Fruit fly (Drosophila melanogaster) S2 (cell line): Measurements from ENCODE around the gene CG7627.

ENCODE experiments used
- CG8478 ChIP-seq: fragments of >200 bp; optimal IDR thresholded peaks from 2 replicates; lab custom pipeline; 2018
- CTCF ChIP-seq, 2 experiments: fragments of >200 bp; optimal IDR thresholded peaks; 2 replicates each; lab custom pipeline; 2018

Gene CG7627

dm6 chr2L:8362273-8362954 is at the start of gene CG7627:
Gene CG7627 (minus strand): TSS chr2L:8362469.
- TF ChIP-seq CTCF (optimal IDR thresholded peaks at IDR 0.05; lab: Kevin White, UChicago) (no peak), CG8478 (lab: Kevin White, UChicago) (no peak)

dm6 chr2L:8411530-8411929 is 49.3 kb upstream of the CG7627 start, which contains the start of gene Naglu:
Gene Naglu (minus strand): TSS chr2L:8411868.
- TF ChIP-seq CTCF (optimal IDR thresholded peaks at IDR 0.05; lab: Kevin White, UChicago) = no peak
- no peak for TF ChIP-seq CG8478 (lab: Kevin White, UChicago)

dm6 chr2L:8403286-8404270 is 41.3 kb upstream of the CG7627 start, which contains the start of gene emb:
Gene emb (plus strand): TSS chr2L:8403573.
- TF ChIP-seq CG8478 (lab: Kevin White, UChicago) (no peak), CTCF (optimal IDR thresholded peaks at IDR 0.05; lab: Kevin White, UChicago) (peak; percentile 8 to 46)

- TF ChIP-seq CTCF (optimal IDR thresholded peaks at IDR 0.05; lab: Kevin White, UChicago) = no peak
- TF ChIP-seq CG8478 (lab: Kevin White, UChicago) = no peak
These were observed 40.6 kb upstream of the CG7627 start, which contains the start of gene fy for dm6 chr2L:8402928-8403285. Gene fy (minus strand): TSS chr2L:8403280.

dm6 chr2L:8399863-8400598 is 37.8 kb upstream of the CG7627 start, which contains the start of gene CG31898:
Gene CG31898 (plus strand): TSS chr2L:8400421.
- TF ChIP-seq CG8478 (lab: Kevin White, UChicago) = no peak
- no peak for TF ChIP-seq CTCF (optimal IDR thresholded peaks at IDR 0.05; lab: Kevin White, UChicago)

dm6 chr2L:8398721-8399120 is 36.5 kb upstream of the CG7627 start, which contains the start of gene CG13386:
Gene CG13386 (plus strand): TSS chr2L:8399021.
- TF ChIP-seq CG8478 (lab: Kevin White, UChicago) (no peak), CTCF (optimal IDR thresholded peaks at IDR 0.05; lab: Kevin White, UChicago) (no peak)

dm6 chr2L:8395996-8396699 is 33.9 kb upstream of the CG7627 start, which contains the start of the genes Peritrophin-15a and CG13385:
Gene Peritrophin-15a (minus strand): TSS chr2L:8396096.
Gene CG13385 (plus strand): TSS chr2L:8396649.
- TF ChIP-seq CTCF (optimal IDR thresholded peaks at IDR 0.05; lab: Kevin White, UChicago) (no peak), CG8478 (lab: Kevin White, UChicago) (no peak)

dm6 chr2L:8394840-8395239 is 32.6 kb upstream of the CG7627 start, which contains the start of gene Peritrophin-15b:
Gene Peritrophin-15b (minus strand): TSS chr2L:8394940.
- TF ChIP-seq CG8478 (lab: Kevin White, UChicago) (no peak), CTCF (optimal IDR thresholded peaks at IDR 0.05; lab: Kevin White, UChicago) (no peak)

- TF ChIP-seq CG8478 (lab: Kevin White, UChicago) = no peak
- no peak for TF ChIP-seq CTCF (optimal IDR thresholded peaks at IDR 0.05; lab: Kevin White, UChicago)
These were observed 31.9 kb upstream of the CG7627 start, which contains the start of gene lectin-29Ca for dm6 chr2L:8394180-8394579. Gene lectin-29Ca (minus strand): TSS chr2L:8394280.

- no peak for TF ChIP-seq CTCF (optimal IDR thresholded peaks at IDR 0.05; lab: Kevin White, UChicago)
- TF ChIP-seq CG8478 (lab: Kevin White, UChicago) = no peak
These were observed 30.9 kb upstream of the CG7627 start, which contains the start of gene Acp29AB for dm6 chr2L:8393122-8393521. Gene Acp29AB (minus strand): TSS chr2L:8393222.

dm6 chr2L:8392298-8392697 is 30.0 kb upstream of the CG7627 start, which contains the start of gene CG42820:
Gene CG42820 (minus strand): TSS chr2L:8392398.
- TF ChIP-seq CTCF (optimal IDR thresholded peaks at IDR 0.05; lab: Kevin White, UChicago) = no peak
- no peak for TF ChIP-seq CG8478 (lab: Kevin White, UChicago)

dm6 chr2L:8389231-8389630 is 27.0 kb upstream of the CG7627 start, which contains the start of gene CG42819:
Gene CG42819 (minus strand): TSS chr2L:8389331.
- TF ChIP-seq CG8478 (lab: Kevin White, UChicago) = no peak
- no peak for TF ChIP-seq CTCF (optimal IDR thresholded peaks at IDR 0.05; lab: Kevin White, UChicago)

- TF ChIP-seq CTCF (optimal IDR thresholded peaks at IDR 0.05; lab: Kevin White, UChicago) (no peak), CG8478 (lab: Kevin White, UChicago) (no peak)
These were observed 23.6 kb upstream of the CG7627 start for dm6 chr2L:8385849-8386248.
